Fruit fly (Drosophila melanogaster) Kc167 (cell line): Measurements from ENCODE around the gene CG31681.

Source experiments
- Myc ChIP-seq: fragments of >200 bp; optimal IDR thresholded peaks from 2 replicates; lab custom pipeline; 2017; ENCODE audit warnings: missing external identifiers
- Sin3A ChIP-seq: fragments of >200 bp; optimal IDR thresholded peaks from 2 replicates; lab custom pipeline; 2018; ENCODE audit warnings: missing external identifiers
- h ChIP-seq: fragments of >200 bp; optimal IDR thresholded peaks from 3 replicates; lab custom pipeline; 2018; ENCODE audit warnings: missing external identifiers
- insv ChIP-seq: fragments of >200 bp; optimal IDR thresholded peaks from 3 replicates; lab custom pipeline; 2018; ENCODE audit warnings: missing external identifiers
- psq ChIP-seq: fragments of >200 bp; optimal IDR thresholded peaks from 2 replicates; lab custom pipeline; 2017; ENCODE audit warnings: missing external identifiers
- ttk ChIP-seq: sonication (Bioruptor generic); optimal IDR thresholded peaks from 2 replicates; lab custom pipeline; 2017; ENCODE audit warnings: missing external identifiers

CG31681 gene

dm6 chr2L:2286773-2287172 lies at the start of gene CG31681:
TSS of gene CG31681 (minus strand) at chr2L:2286873.
- no peak for TF ChIP-seq ttk (lab: Kevin White, UChicago)
- TF ChIP-seq Myc (lab: Kevin White, UChicago), result no peak
- TF ChIP-seq Sin3A (lab: Kevin White, UChicago), result no peak
- no peak for TF ChIP-seq insv (lab: Kevin White, UChicago)
- no peak for TF ChIP-seq h (lab: Kevin White, UChicago)
- no peak for TF ChIP-seq psq (lab: Kevin White, UChicago)

dm6 chr2L:2314165-2314564 lies 27.5 kb upstream of the CG31681 start:
- TF ChIP-seq Myc (lab: Kevin White, UChicago) (no peak), Sin3A (lab: Kevin White, UChicago) (no peak), psq (lab: Kevin White, UChicago) (no peak), ttk (lab: Kevin White, UChicago) (no peak), h (lab: Kevin White, UChicago) (no peak), insv (lab: Kevin White, UChicago) (no peak)

- TF ChIP-seq Sin3A (lab: Kevin White, UChicago), result no peak
- no peak for TF ChIP-seq h (lab: Kevin White, UChicago)
- no peak for TF ChIP-seq psq (lab: Kevin White, UChicago)
- TF ChIP-seq ttk (lab: Kevin White, UChicago), result no peak
These were observed 24.8 kb upstream of the CG31681 start, which contains the start of gene eys for dm6 chr2L:2311449-2311848. TSS of gene eys (plus strand) at chr2L:2311680.

dm6 chr2L:2307648-2308047 lies 21.0 kb upstream of the CG31681 start, which contains the start of gene CG16995:
TSS of gene CG16995 (plus strand) at chr2L:2307948.
- TF ChIP-seq Sin3A (lab: Kevin White, UChicago), result no peak
- no peak for TF ChIP-seq psq (lab: Kevin White, UChicago)
- no peak for TF ChIP-seq insv (lab: Kevin White, UChicago)
- no peak for TF ChIP-seq h (lab: Kevin White, UChicago)
- TF ChIP-seq Myc (lab: Kevin White, UChicago), result no peak
- no peak for TF ChIP-seq ttk (lab: Kevin White, UChicago)

dm6 chr2L:2299803-2300202 lies 13.1 kb upstream of the CG31681 start, which contains the start of gene CG31949:
TSS of gene CG31949 (plus strand) at chr2L:2300103.
- TF ChIP-seq Sin3A (lab: Kevin White, UChicago), result no peak
- TF ChIP-seq h (lab: Kevin White, UChicago), result no peak
- TF ChIP-seq insv (lab: Kevin White, UChicago), result no peak
- TF ChIP-seq Myc (lab: Kevin White, UChicago), result no peak
- TF ChIP-seq psq (lab: Kevin White, UChicago), result no peak
- no peak for TF ChIP-seq ttk (lab: Kevin White, UChicago)

dm6 chr2L:2290638-2291037 lies 4.0 kb upstream of the CG31681 start, which contains the start of gene robl22E:
TSS of gene robl22E (minus strand) at chr2L:2290738.
- TF ChIP-seq h (lab: Kevin White, UChicago), result no peak
- TF ChIP-seq ttk (lab: Kevin White, UChicago), result no peak
- no peak for TF ChIP-seq Myc (lab: Kevin White, UChicago)
- no peak for TF ChIP-seq Sin3A (lab: Kevin White, UChicago)
- no peak for TF ChIP-seq insv (lab: Kevin White, UChicago)
- no peak for TF ChIP-seq psq (lab: Kevin White, UChicago)

dm6 chr2L:2289316-2289715 lies 2.6 kb upstream of the CG31681 start, which contains the start of gene CG17237:
TSS of gene CG17237 (minus strand) at chr2L:2289416.
- TF ChIP-seq h (lab: Kevin White, UChicago) (no peak), psq (lab: Kevin White, UChicago) (no peak), ttk (lab: Kevin White, UChicago) (no peak), Sin3A (lab: Kevin White, UChicago) (no peak), insv (lab: Kevin White, UChicago) (no peak), Myc (lab: Kevin White, UChicago) (no peak)

- TF ChIP-seq psq (lab: Kevin White, UChicago) (no peak), ttk (lab: Kevin White, UChicago) (no peak), insv (lab: Kevin White, UChicago) (no peak), h (lab: Kevin White, UChicago) (no peak)
These were observed 1.1 kb upstream of the CG31681 start, which contains the start of gene CG42658 for dm6 chr2L:2287807-2288206. TSS of gene CG42658 (minus strand) at chr2L:2287907.

dm6 chr2L:2284863-2285262 lies 1.8 kb downstream of the CG31681 start, which contains the start of gene CG4271:
TSS of gene CG4271 (plus strand) at chr2L:2285163.
- TF ChIP-seq h (lab: Kevin White, UChicago) (no peak), Myc (lab: Kevin White, UChicago) (no peak), Sin3A (lab: Kevin White, UChicago) (no peak), ttk (lab: Kevin White, UChicago) (no peak), insv (lab: Kevin White, UChicago) (no peak), psq (lab: Kevin White, UChicago) (no peak)

- no peak for TF ChIP-seq h (lab: Kevin White, UChicago)
These were observed 17.6 kb downstream of the CG31681 start, which contains the start of gene CG17242 for dm6 chr2L:2269040-2269439. TSS of gene CG17242 (minus strand) at chr2L:2269140.

dm6 chr2L:2265221-2265620 lies 21.5 kb downstream of the CG31681 start, which contains the start of gene CG34049:
TSS of gene CG34049 (minus strand) at chr2L:2265321.
- TF ChIP-seq ttk (lab: Kevin White, UChicago) (no peak), psq (lab: Kevin White, UChicago) (no peak), Myc (lab: Kevin White, UChicago) (no peak), h (lab: Kevin White, UChicago) (no peak), Sin3A (lab: Kevin White, UChicago) (no peak), insv (lab: Kevin White, UChicago) (no peak)

dm6 chr2L:2263142-2263541 lies 23.5 kb downstream of the CG31681 start, which contains the start of gene CG4270:
TSS of gene CG4270 (plus strand) at chr2L:2263442.
- no peak for TF ChIP-seq insv (lab: Kevin White, UChicago)
- no peak for TF ChIP-seq psq (lab: Kevin White, UChicago)
